Fruit fly (Drosophila melanogaster) whole organism, embryonic: Measurements from ENCODE around the gene CG31174.

Experiments
- Atf3 ChIP-seq: fragments of 200-800 bp; sonication (Bioruptor generic); optimal IDR thresholded peaks from 3 replicates; lab custom pipeline; 2016; ENCODE audit warnings: missing biosample characterization, missing genetic modification characterization
- CG12391 ChIP-seq: fragments of 200-800 bp; sonication (Bioruptor generic); optimal IDR thresholded peaks from 3 replicates; lab custom pipeline; 2018; ENCODE audit warnings: missing biosample characterization, mild to moderate bottlenecking, missing genetic modification characterization, moderate library complexity
- CG14710 ChIP-seq: fragments of 200-800 bp; sonication (Bioruptor generic); optimal IDR thresholded peaks from 3 replicates; lab custom pipeline; 2019; ENCODE audit warnings: missing biosample characterization, mild to moderate bottlenecking, missing genetic modification characterization, moderate library complexity
- CG1603 ChIP-seq: fragments of 200-800 bp; sonication (Bioruptor generic); optimal IDR thresholded peaks from 2 replicates; lab custom pipeline; 2019; ENCODE audit warnings: missing biosample characterization, mild to moderate bottlenecking, missing genetic modification characterization, moderate library complexity
- CG17361 ChIP-seq: fragments of 200-800 bp; sonication (Bioruptor generic); IDR thresholded peaks from 3 replicates; pipeline ENCODE4 v1.3.6; 2022; ENCODE audit warnings: missing biosample characterization, missing genetic modification characterization
- CG17612 ChIP-seq: fragments of 200-800 bp; sonication (Bioruptor generic); IDR thresholded peaks from 2 replicates; pipeline ENCODE4 v1.3.6; 2022; ENCODE audit warnings: missing biosample characterization, missing genetic modification characterization
- CG1792 ChIP-seq: fragments of 200-800 bp; sonication (Bioruptor generic); optimal IDR thresholded peaks from 2 replicates; lab custom pipeline; 2016; ENCODE audit warnings: missing biosample characterization, missing genetic modification characterization
- CG18262 ChIP-seq: fragments of 200-800 bp; optimal IDR thresholded peaks from 3 replicates; lab custom pipeline; 2019; ENCODE audit warnings: missing biosample characterization, mild to moderate bottlenecking, missing genetic modification characterization, moderate library complexity
- CG18619 ChIP-seq: fragments of 200-800 bp; sonication (Bioruptor generic); optimal IDR thresholded peaks from 3 replicates; lab custom pipeline; 2017; ENCODE audit warnings: missing biosample characterization, mild to moderate bottlenecking, missing genetic modification characterization
- CG3838 ChIP-seq: fragments of 200-800 bp; sonication (Bioruptor generic); optimal IDR thresholded peaks from 3 replicates; lab custom pipeline; 2016; ENCODE audit warnings: missing biosample characterization, missing genetic modification characterization
- CG6765 ChIP-seq: fragments of 200-800 bp; sonication (Bioruptor generic); optimal IDR thresholded peaks from 3 replicates; lab custom pipeline; 2017; ENCODE audit warnings: missing biosample characterization, mild to moderate bottlenecking, missing genetic modification characterization
- CG7839 ChIP-seq: fragments of 200-800 bp; sonication (Bioruptor generic); optimal IDR thresholded peaks from 3 replicates; lab custom pipeline; 2018; ENCODE audit warnings: missing biosample characterization, mild to moderate bottlenecking, missing genetic modification characterization, moderate library complexity
- CG8290 ChIP-seq, 3 experiments: fragments of 200-800 bp; sonication (Bioruptor generic); optimal IDR thresholded peaks; 2 replicates each; lab custom pipeline; 2016 to 2019; ENCODE audit warnings: missing biosample characterization in 3 of 3, missing genetic modification characterization in 3 of 3, mild to moderate bottlenecking in 2 of 3, moderate library complexity in 1 of 3
- CG9437 ChIP-seq: fragments of 200-800 bp; sonication (Bioruptor generic); optimal IDR thresholded peaks from 2 replicates; lab custom pipeline; 2018; ENCODE audit warnings: missing biosample characterization, mild to moderate bottlenecking, missing genetic modification characterization
- D19A ChIP-seq: fragments of 200-800 bp; optimal IDR thresholded peaks from 3 replicates; lab custom pipeline; 2019; ENCODE audit warnings: missing biosample characterization, mild to moderate bottlenecking, missing genetic modification characterization, moderate library complexity
- Dref ChIP-seq: fragments of 200-800 bp; sonication (Bioruptor generic); IDR thresholded peaks from 2 replicates; pipeline ENCODE4 v1.3.6; 2022; ENCODE audit warnings: missing biosample characterization, missing genetic modification characterization
- Ets65A ChIP-seq: fragments of 200-800 bp; sonication (Bioruptor generic); peaks from one replicate; lab custom pipeline; 2016; ENCODE audit warnings: missing biosample characterization, missing genetic modification characterization
- Fer2 ChIP-seq: fragments of 200-800 bp; sonication (Bioruptor generic); optimal IDR thresholded peaks from 2 replicates; lab custom pipeline; 2018; ENCODE audit warnings: missing biosample characterization, mild to moderate bottlenecking, missing genetic modification characterization, moderate library complexity
- Fer3 ChIP-seq: fragments of 200-800 bp; sonication (Bioruptor generic); optimal IDR thresholded peaks from 2 replicates; lab custom pipeline; 2018; ENCODE audit warnings: missing biosample characterization, mild to moderate bottlenecking, missing genetic modification characterization, moderate library complexity
- Hey ChIP-seq: fragments of 200-800 bp; sonication (Bioruptor generic); optimal IDR thresholded peaks from 3 replicates; lab custom pipeline; 2018; ENCODE audit warnings: missing biosample characterization, mild to moderate bottlenecking, missing genetic modification characterization
- Hr51 ChIP-seq, 2 experiments: fragments of 200-800 bp; sonication (Bioruptor generic); optimal IDR thresholded peaks; 2 replicates in 1 of 2; 3 replicates in 1 of 2; lab custom pipeline; 2016 to 2018; ENCODE audit warnings: missing biosample characterization in 2 of 2, missing genetic modification characterization in 2 of 2, mild to moderate bottlenecking in 1 of 2, moderate library complexity in 1 of 2
- Hr78 ChIP-seq, 2 experiments: fragments of 200-800 bp in 1 of 2; fragments of >200 bp in 1 of 2; sonication (Bioruptor generic) in 1 of 2; optimal IDR thresholded peaks; 2 replicates each; lab custom pipeline; 2017 to 2019; ENCODE audit warnings: missing biosample characterization in 2 of 2, missing genetic modification characterization in 2 of 2, mild to moderate bottlenecking in 1 of 2, moderate library complexity in 1 of 2
- Lim3 ChIP-seq: fragments of 200-800 bp; sonication (Bioruptor generic); IDR thresholded peaks from 2 replicates; pipeline ENCODE4 v1.3.6; 2022; ENCODE audit warnings: missing biosample characterization, missing genetic modification characterization
- NFAT ChIP-seq: fragments of 200-800 bp; sonication (Bioruptor generic); IDR thresholded peaks from 2 replicates; pipeline ENCODE4 v1.3.6; 2022; ENCODE audit warnings: missing biosample characterization, missing genetic modification characterization
- Neu2 ChIP-seq: fragments of 200-800 bp; sonication (Bioruptor generic); optimal IDR thresholded peaks from 3 replicates; lab custom pipeline; 2016; ENCODE audit warnings: missing biosample characterization, missing genetic modification characterization, borderline replicate concordance
- Pdp1 ChIP-seq, 2 experiments: fragments of 200-800 bp; sonication (Bioruptor generic); optimal IDR thresholded peaks; 3 replicates each; lab custom pipeline; 2016; ENCODE audit warnings: missing biosample characterization in 2 of 2, missing genetic modification characterization in 2 of 2, mild to moderate bottlenecking in 1 of 2, moderate library complexity in 1 of 2
- Rfx ChIP-seq: fragments of 200-800 bp; sonication (Bioruptor generic); IDR thresholded peaks from 2 replicates; pipeline ENCODE4 v1.3.6; 2022; ENCODE audit warnings: missing biosample characterization, missing genetic modification characterization
- Rx ChIP-seq: fragments of 200-800 bp; sonication (Bioruptor generic); IDR thresholded peaks from 2 replicates; pipeline ENCODE4 v1.3.6; 2022; ENCODE audit warnings: missing biosample characterization, missing genetic modification characterization
- Sox102F ChIP-seq: fragments of 200-800 bp; sonication (Bioruptor generic); optimal IDR thresholded peaks from 2 replicates; lab custom pipeline; 2018; ENCODE audit warnings: missing biosample characterization, mild to moderate bottlenecking, missing genetic modification characterization, moderate library complexity
- Spps ChIP-seq: fragments of 200-800 bp; sonication (Bioruptor generic); optimal IDR thresholded peaks from 2 replicates; lab custom pipeline; 2018; ENCODE audit warnings: missing biosample characterization, mild to moderate bottlenecking, missing genetic modification characterization
- ara ChIP-seq: fragments of 200-800 bp; sonication (Bioruptor generic); IDR thresholded peaks from 2 replicates; pipeline ENCODE4 v1.3.6; 2022; ENCODE audit warnings: missing biosample characterization, missing genetic modification characterization
- disco-r ChIP-seq: fragments of 200-800 bp; sonication (Bioruptor generic); optimal IDR thresholded peaks from 2 replicates; lab custom pipeline; 2016; ENCODE audit warnings: missing biosample characterization, missing genetic modification characterization
- dm ChIP-seq: fragments of 200-800 bp; sonication (Bioruptor generic); optimal IDR thresholded peaks from 3 replicates; lab custom pipeline; 2016; ENCODE audit warnings: missing biosample characterization, missing genetic modification characterization
- exex ChIP-seq: fragments of 200-800 bp; sonication (Bioruptor generic); optimal IDR thresholded peaks from 4 replicates; lab custom pipeline; 2018; ENCODE audit warnings: missing biosample characterization, mild to moderate bottlenecking, missing genetic modification characterization, moderate library complexity
- fd3F ChIP-seq: fragments of 200-800 bp; sonication (Bioruptor generic); optimal IDR thresholded peaks from 2 replicates; lab custom pipeline; 2018; ENCODE audit warnings: missing biosample characterization, mild to moderate bottlenecking, missing genetic modification characterization, moderate library complexity
- gce ChIP-seq: fragments of 200-800 bp; sonication (Bioruptor generic); IDR thresholded peaks from 3 replicates; pipeline ENCODE4 v1.3.6; 2022; ENCODE audit warnings: missing biosample characterization, missing genetic modification characterization
- grau ChIP-seq: fragments of 200-800 bp; optimal IDR thresholded peaks from 3 replicates; lab custom pipeline; 2019; ENCODE audit warnings: missing biosample characterization, mild to moderate bottlenecking, missing genetic modification characterization, moderate library complexity
- hbn ChIP-seq: fragments of 200-800 bp; sonication (Bioruptor generic); IDR thresholded peaks from 2 replicates; pipeline ENCODE4 v1.3.6; 2022; ENCODE audit warnings: missing biosample characterization, missing genetic modification characterization; ENCODE audit not compliant: partially characterized antibody
- ind ChIP-seq: fragments of 200-800 bp; sonication (Bioruptor generic); optimal IDR thresholded peaks from 3 replicates; lab custom pipeline; 2016; ENCODE audit warnings: missing biosample characterization, missing genetic modification characterization
- kay ChIP-seq: fragments of 200-800 bp; sonication (Bioruptor generic); optimal IDR thresholded peaks from 2 replicates; lab custom pipeline; 2016; ENCODE audit warnings: missing biosample characterization, missing genetic modification characterization
- lmd ChIP-seq: fragments of 200-800 bp; sonication (Bioruptor generic); IDR thresholded peaks from 2 replicates; pipeline ENCODE4 v1.3.6; 2022; ENCODE audit warnings: missing biosample characterization, missing genetic modification characterization
- nom ChIP-seq: fragments of 200-800 bp; sonication (Bioruptor generic); optimal IDR thresholded peaks from 2 replicates; lab custom pipeline; 2017; ENCODE audit warnings: missing biosample characterization, missing genetic modification characterization, mild to moderate bottlenecking, moderate library complexity, missing genetic modification reagents
- rib ChIP-seq: fragments of 200-800 bp; sonication (Bioruptor generic); IDR thresholded peaks from 2 replicates; pipeline ENCODE4 v1.3.6; 2022; ENCODE audit warnings: missing biosample characterization, missing genetic modification characterization
- row ChIP-seq: fragments of 200-800 bp; sonication (Bioruptor generic); IDR thresholded peaks from 3 replicates; pipeline ENCODE4 v1.3.6; 2022; ENCODE audit warnings: missing biosample characterization, missing genetic modification characterization
- scrt ChIP-seq: fragments of 200-800 bp; sonication (Bioruptor generic); optimal IDR thresholded peaks from 2 replicates; lab custom pipeline; 2018; ENCODE audit warnings: missing biosample characterization, mild to moderate bottlenecking, missing genetic modification characterization, moderate library complexity
- sima ChIP-seq: fragments of 200-800 bp; sonication (Bioruptor generic); optimal IDR thresholded peaks from 2 replicates; lab custom pipeline; 2016; ENCODE audit warnings: missing biosample characterization, missing genetic modification characterization
- ssp ChIP-seq: fragments of 200-800 bp; sonication (Bioruptor generic); IDR thresholded peaks from 2 replicates; pipeline ENCODE4 v1.3.6; 2022; ENCODE audit warnings: missing biosample characterization, missing genetic modification characterization
- vvl ChIP-seq: fragments of 200-800 bp; sonication (Bioruptor generic); IDR thresholded peaks from 2 replicates; pipeline ENCODE4 v1.3.6; 2022; ENCODE audit warnings: missing biosample characterization, missing genetic modification characterization
- zfh1 ChIP-seq: fragments of 200-800 bp; sonication (Bioruptor generic); IDR thresholded peaks from 3 replicates; pipeline ENCODE4 v1.3.6; 2022; ENCODE audit warnings: missing biosample characterization, missing genetic modification characterization

The CG31174 gene

dm6 chr3R:21836614-21837013 is 32.7 kb downstream of the CG31174 start (continued):
- TF ChIP-seq Dref (GFP tag; lab: Robert Waterston, UW) (no peak), Spps (tag; lab: Kevin White, UChicago) (no peak), CG1792 (GFP tag; lab: Kevin White, UChicago) (no peak), CG9437 (GFP tag; lab: Kevin White, UChicago) (no peak), D19A (no peak), Atf3 (GFP tag; lab: Kevin White, UChicago) (no peak), Neu2 (GFP tag; lab: Kevin White, UChicago) (no peak), CG3838 (GFP tag; lab: Kevin White, UChicago) (no peak), gce (GFP tag; lab: Robert Waterston, UW) (no peak), vvl (GFP tag; lab: Robert Waterston, UW) (peak; percentile 39; the same call in 1 of the 2 replicates), rib (peak; percentile 64; the same call in 1 of the 2 replicates), row (peak; percentile 22; the same call in 1 of the 3 replicates), kay (GFP tag; lab: Kevin White, UChicago) (peak; percentile 69), Hey (tag; lab: Kevin White, UChicago) (no peak), hbn (GFP tag; lab: Robert Waterston, UW) (no peak), Rx (GFP tag; lab: Robert Waterston, UW) (peak; percentile 15; the same call in 1 of the 2 replicates), ara (GFP tag; lab: Robert Waterston, UW) (no peak), Hr78 (GFP tag; optimal IDR thresholded peaks at IDR 0.05; lab: Kevin White, UChicago) (peak in 1 of 2 experiments; percentile 59), CG1603 (tag; lab: Kevin White, UChicago) (peak; percentile 17), ssp (GFP tag; lab: Robert Waterston, UW) (no peak)
- TF ChIP-seq, all 482 proteins: peak for 29

- TF ChIP-seq Lim3 (GFP tag; lab: Robert Waterston, UW) (no peak), CG18619 (GFP tag; lab: Kevin White, UChicago) (peak; percentile 6), CG17361 (GFP tag; lab: Robert Waterston, UW) (0 out of 3 replicates have a peak, but pooled peaks have one; percentile 19), lmd (GFP tag; lab: Robert Waterston, UW) (no peak), Hr51 (GFP tag; optimal IDR thresholded peaks at IDR 0.05; lab: Kevin White, UChicago) (peak in 1 of 2 experiments; percentile 49), fd3F (no peak), gce (GFP tag; lab: Robert Waterston, UW) (no peak), disco-r (no peak), Sox102F (GFP tag; lab: Kevin White, UChicago) (peak; percentile 16), scrt (GFP tag; lab: Kevin White, UChicago) (no peak), CG18262 (tag; lab: Kevin White, UChicago) (peak; percentile 1), Ets65A (no peak), Fer3 (tag; lab: Kevin White, UChicago) (no peak), NFAT (GFP tag; lab: Robert Waterston, UW) (peak; percentile 24; the same call in 1 of the 2 replicates), CG8290 (GFP tag; optimal IDR thresholded peaks at IDR 0.05; lab: Kevin White, UChicago) (no peak), CG8290 (tag; optimal IDR thresholded peaks at IDR 0.05; lab: Kevin White, UChicago) (peak in 1 of 2 experiments; percentile 25), Pdp1 (GFP tag; optimal IDR thresholded peaks at IDR 0.05; lab: Kevin White, UChicago) (peak in 1 of 2 experiments; percentile 75), nom (GFP tag; lab: Kevin White, UChicago) (no peak), grau (tag; lab: Kevin White, UChicago) (peak; percentile 14), ind (GFP tag; lab: Kevin White, UChicago) (no peak), CG12391 (tag; lab: Kevin White, UChicago) (peak; percentile 6), D19A (peak; percentile 83), CG17612 (no peak), zfh1 (GFP tag; lab: Robert Waterston, UW) (0 out of 3 replicates have a peak, but pooled peaks have one; percentile 15), CG7839 (tag; lab: Kevin White, UChicago) (peak; percentile 2), sima (GFP tag; lab: Kevin White, UChicago) (no peak), Rfx (peak; percentile 29; the same call in 1 of the 2 replicates), dm (GFP tag; lab: Kevin White, UChicago) (no peak), exex (tag; lab: Kevin White, UChicago) (no peak), CG14710 (tag; lab: Kevin White, UChicago) (no peak), Fer2 (tag; lab: Kevin White, UChicago) (no peak), CG6765 (no peak)
These were observed 33.2 kb downstream of the CG31174 start for dm6 chr3R:21836201-21836504.
